Fruit fly (Drosophila melanogaster) whole organism: Measurements from ENCODE around the gene Ubr1.

Experiments used
- CG8478 ChIP-seq: fragments of >200 bp; optimal IDR thresholded peaks from 2 replicates; lab custom pipeline; 2018; ENCODE audit warnings: inconsistent platforms
- Dll ChIP-seq: fragments of >200 bp; optimal IDR thresholded peaks from 2 replicates; lab custom pipeline; 2017
- EcR ChIP-seq, 2 experiments: fragments of >200 bp; optimal IDR thresholded peaks; 2 replicates each; lab custom pipeline; 2017; ENCODE audit warnings: missing biosample characterization in 2 of 2, missing genetic modification characterization in 2 of 2, missing genetic modification reagents in 2 of 2
- pan ChIP-seq: fragments of >200 bp; optimal IDR thresholded peaks from 2 replicates; lab custom pipeline; 2017
- psq ChIP-seq: fragments of >200 bp; optimal IDR thresholded peaks from 2 replicates; lab custom pipeline; 2017
- usp ChIP-seq: fragments of >200 bp; optimal IDR thresholded peaks from 2 replicates; lab custom pipeline; 2017; ENCODE audit warnings: missing biosample characterization, missing genetic modification characterization, mixed read lengths

Gene Ubr1

dm6 chrX:16917462-16917861 is 51.0 kb downstream of the Ubr1 start:
- TF ChIP-seq pan (lab: Kevin White, UChicago) = no peak
- TF ChIP-seq EcR (GFP tag; optimal IDR thresholded peaks at IDR 0.05; lab: Kevin White, UChicago) = no peak
- no peak for TF ChIP-seq usp (GFP tag; lab: Kevin White, UChicago)
- no peak for TF ChIP-seq psq (lab: Kevin White, UChicago)
- TF ChIP-seq Dll = no peak
- no peak for TF ChIP-seq CG8478

- TF ChIP-seq Dll = no peak
- no peak for TF ChIP-seq CG8478
- no peak for TF ChIP-seq pan (lab: Kevin White, UChicago)
Measured at dm6 chrX:16912965-16913755, 55.3 kb downstream of the Ubr1 start, which contains the start of gene CG4928. Gene CG4928 (plus strand): TSS chrX:16913180.

DNA sequence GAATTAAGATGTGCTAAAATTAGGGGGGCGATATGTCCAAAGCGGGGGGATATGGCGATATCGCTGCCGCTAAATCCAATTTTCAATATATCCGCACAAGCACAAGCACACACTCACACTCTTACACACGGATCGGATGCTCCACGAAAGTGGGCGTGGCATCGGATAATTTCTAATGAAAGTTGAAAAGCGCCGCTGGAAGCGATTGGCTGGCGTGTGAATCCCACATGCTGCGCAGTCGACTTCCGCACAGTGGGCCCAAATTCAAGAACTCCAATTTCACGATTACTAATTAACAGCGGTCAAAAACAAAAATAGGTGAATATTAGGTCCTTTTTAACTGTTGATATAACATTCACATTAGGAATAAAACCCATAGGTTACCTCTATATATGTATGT is 56.5 kb downstream of the Ubr1 start:
- TF ChIP-seq CG8478 (no peak), Dll (no peak), pan (lab: Kevin White, UChicago) (no peak), psq (lab: Kevin White, UChicago) (no peak), EcR (GFP tag; optimal IDR thresholded peaks at IDR 0.05; lab: Kevin White, UChicago) (no peak), usp (GFP tag; lab: Kevin White, UChicago) (no peak)

- TF ChIP-seq usp (GFP tag; lab: Kevin White, UChicago) (no peak), Dll (no peak), CG8478 (no peak), EcR (GFP tag; optimal IDR thresholded peaks at IDR 0.05; lab: Kevin White, UChicago) (no peak), pan (lab: Kevin White, UChicago) (no peak), psq (lab: Kevin White, UChicago) (no peak)
Measured at dm6 chrX:16909886-16910285, 58.6 kb downstream of the Ubr1 start.

- no peak for TF ChIP-seq psq (lab: Kevin White, UChicago)
- no peak for TF ChIP-seq Dll
- TF ChIP-seq pan (lab: Kevin White, UChicago) = no peak
- TF ChIP-seq EcR (GFP tag; optimal IDR thresholded peaks at IDR 0.05; lab: Kevin White, UChicago) = no peak
- no peak for TF ChIP-seq CG8478
- TF ChIP-seq usp (GFP tag; lab: Kevin White, UChicago) = no peak
Measured at dm6 chrX:16909297-16909696, 59.2 kb downstream of the Ubr1 start.

dm6 chrX:16907675-16908074 is 60.8 kb downstream of the Ubr1 start:
- TF ChIP-seq CG8478 (no peak), usp (GFP tag; lab: Kevin White, UChicago) (no peak), pan (lab: Kevin White, UChicago) (no peak), Dll (no peak), psq (lab: Kevin White, UChicago) (no peak), EcR (GFP tag; optimal IDR thresholded peaks at IDR 0.05; lab: Kevin White, UChicago) (no peak)

DNA sequence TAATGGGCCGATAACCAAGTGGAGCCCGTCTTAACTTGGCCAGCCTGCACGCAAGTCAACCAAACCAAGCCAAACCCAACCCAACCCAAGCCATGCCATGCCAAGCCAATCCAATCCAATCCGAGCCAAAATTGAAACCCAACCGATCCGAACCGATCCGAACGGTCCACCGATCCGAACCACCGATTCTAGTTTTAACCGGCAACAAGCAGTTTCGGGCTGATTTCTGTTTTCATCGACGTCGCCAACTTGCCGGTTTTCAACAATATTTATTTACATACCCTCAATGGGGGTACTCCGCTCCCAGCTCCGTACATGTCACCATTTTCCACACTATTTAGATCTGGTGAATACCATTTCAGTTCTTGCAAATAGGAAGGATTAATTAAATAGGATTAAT is 61.5 kb downstream of the Ubr1 start:
- no peak for TF ChIP-seq psq (lab: Kevin White, UChicago)
- no peak for TF ChIP-seq CG8478
- TF ChIP-seq pan (lab: Kevin White, UChicago) = no peak
- no peak for TF ChIP-seq EcR (GFP tag; optimal IDR thresholded peaks at IDR 0.05; lab: Kevin White, UChicago)
- no peak for TF ChIP-seq Dll
- no peak for TF ChIP-seq usp (GFP tag; lab: Kevin White, UChicago)
